Worm (Caenorhabditis elegans) whole organism, L3 larva: ENCODE measurements around the gene C34B4.3.

Experiments
- R02D3.7 ChIP-seq: fragments of 150-350 bp; optimal IDR thresholded peaks from 2 replicates; lab custom pipeline; 2014; ENCODE audit warnings: missing biosample characterization, missing genetic modification characterization
- ama-1 ChIP-seq: fragments of 150-350 bp; optimal IDR thresholded peaks from 2 replicates; lab custom pipeline; 2018
- ceh-16 ChIP-seq: sonication (generic microtip); optimal IDR thresholded peaks from 2 replicates; lab custom pipeline; 2017; ENCODE audit warnings: missing biosample characterization, missing genetic modification characterization
- ceh-28 ChIP-seq: fragments of 150-350 bp; optimal IDR thresholded peaks from 2 replicates; lab custom pipeline; 2014; ENCODE audit warnings: missing biosample characterization, missing genetic modification reagents, missing genetic modification characterization
- ceh-82 ChIP-seq: fragments of 150-350 bp; optimal IDR thresholded peaks from 2 replicates; lab custom pipeline; 2014; ENCODE audit warnings: missing biosample characterization, missing genetic modification characterization
- ceh-9 ChIP-seq: sonication (generic microtip); optimal IDR thresholded peaks from 2 replicates; lab custom pipeline; 2018; ENCODE audit warnings: missing biosample characterization, missing genetic modification characterization
- egl-27 ChIP-seq: sonication (generic microtip); optimal IDR thresholded peaks from 4 replicates; lab custom pipeline; 2017; ENCODE audit warnings: missing biosample characterization, missing genetic modification reagents, missing genetic modification characterization
- egl-5 ChIP-seq: fragments of 150-350 bp; optimal IDR thresholded peaks from 2 replicates; lab custom pipeline; 2017; ENCODE audit warnings: missing biosample characterization, missing genetic modification reagents, missing genetic modification characterization, inconsistent platforms
- elt-1 ChIP-seq: fragments of 150-350 bp; optimal IDR thresholded peaks from 2 replicates; lab custom pipeline; 2014; ENCODE audit warnings: missing biosample characterization, missing genetic modification characterization
- elt-2 ChIP-seq: sonication (generic microtip); optimal IDR thresholded peaks from 2 replicates; lab custom pipeline; 2016; ENCODE audit warnings: missing genetic modification reagents, mild to moderate bottlenecking, missing genetic modification characterization, missing compliant biosample characterization
- elt-3 ChIP-seq, 3 experiments: fragments of 150-350 bp in 1 of 3; sonication (generic microtip) in 2 of 3; optimal IDR thresholded peaks; 2 replicates in 2 of 3; 4 replicates in 1 of 3; lab custom pipeline; 2014 to 2017; ENCODE audit warnings: missing biosample characterization in 3 of 3, missing genetic modification characterization in 3 of 3
- fkh-2 ChIP-seq: fragments of 150-350 bp; optimal IDR thresholded peaks from 2 replicates; lab custom pipeline; 2014; ENCODE audit warnings: missing biosample characterization, missing genetic modification reagents, missing genetic modification characterization
- fos-1 ChIP-seq: fragments of 150-350 bp; optimal IDR thresholded peaks from 2 replicates; lab custom pipeline; 2014; ENCODE audit warnings: missing biosample characterization, missing genetic modification characterization
- hmg-11 ChIP-seq: sonication (generic microtip); optimal IDR thresholded peaks from 2 replicates; lab custom pipeline; 2016; ENCODE audit warnings: missing genetic modification characterization, missing compliant biosample characterization
- jun-1 ChIP-seq: fragments of 150-350 bp; optimal IDR thresholded peaks from 2 replicates; lab custom pipeline; 2014; ENCODE audit warnings: missing biosample characterization, missing genetic modification reagents, missing genetic modification characterization
- lin-39 ChIP-seq: fragments of 150-350 bp; optimal IDR thresholded peaks from 2 replicates; lab custom pipeline; 2018; ENCODE audit warnings: missing biosample characterization, missing genetic modification reagents, missing genetic modification characterization
- mml-1 ChIP-seq: fragments of 150-350 bp; sonication (generic microtip); optimal IDR thresholded peaks from 3 replicates; lab custom pipeline; 2014; ENCODE audit warnings: missing biosample characterization, missing genetic modification characterization
- nfya-1 ChIP-seq: sonication (generic microtip); optimal IDR thresholded peaks from 2 replicates; lab custom pipeline; 2017; ENCODE audit warnings: missing genetic modification characterization, mild to moderate bottlenecking, missing compliant biosample characterization, antibody characterized with exemption, moderate library complexity; ENCODE audit not compliant: insufficient read depth
- nhr-11 ChIP-seq: fragments of 150-350 bp; optimal IDR thresholded peaks from 2 replicates; lab custom pipeline; 2014; ENCODE audit warnings: missing biosample characterization, missing genetic modification characterization
- nhr-12 ChIP-seq: fragments of 150-350 bp; optimal IDR thresholded peaks from 2 replicates; lab custom pipeline; 2014; ENCODE audit warnings: missing biosample characterization, missing genetic modification characterization
- nhr-23 ChIP-seq: fragments of 150-350 bp; optimal IDR thresholded peaks from 2 replicates; lab custom pipeline; 2014; ENCODE audit warnings: missing biosample characterization, missing genetic modification reagents, missing genetic modification characterization
- nhr-237 ChIP-seq: fragments of 150-350 bp; optimal IDR thresholded peaks from 2 replicates; lab custom pipeline; 2014; ENCODE audit warnings: missing biosample characterization, missing genetic modification characterization
- nhr-77 ChIP-seq: fragments of 150-350 bp; optimal IDR thresholded peaks from 2 replicates; lab custom pipeline; 2014; ENCODE audit warnings: missing biosample characterization, missing genetic modification characterization
- pha-4 ChIP-seq: fragments of 150-350 bp; optimal IDR thresholded peaks from 2 replicates; lab custom pipeline; 2014; ENCODE audit warnings: missing biosample characterization, missing genetic modification reagents, missing genetic modification characterization
- pqm-1 ChIP-seq: fragments of 150-350 bp; optimal IDR thresholded peaks from 2 replicates; lab custom pipeline; 2017; ENCODE audit warnings: missing biosample characterization, missing genetic modification characterization, inconsistent platforms
- sea-2 ChIP-seq: fragments of 150-350 bp; sonication (generic microtip); optimal IDR thresholded peaks from 4 replicates; lab custom pipeline; 2014; ENCODE audit warnings: missing biosample characterization, missing genetic modification reagents, missing genetic modification characterization
- skn-1 ChIP-seq: fragments of 150-350 bp; optimal IDR thresholded peaks from 2 replicates; lab custom pipeline; 2014; ENCODE audit warnings: missing biosample characterization, missing genetic modification characterization
- tbx-2 ChIP-seq: sonication (generic microtip); optimal IDR thresholded peaks from 2 replicates; lab custom pipeline; 2016; ENCODE audit warnings: mild to moderate bottlenecking, missing genetic modification characterization, missing compliant biosample characterization
- unc-39 ChIP-seq: sonication (generic microtip); optimal IDR thresholded peaks from 4 replicates; lab custom pipeline; 2017; ENCODE audit warnings: missing biosample characterization, missing genetic modification characterization
- unc-62 ChIP-seq: fragments of 150-350 bp; sonication (generic microtip); optimal IDR thresholded peaks from 4 replicates; lab custom pipeline; 2014; ENCODE audit warnings: missing biosample characterization, missing genetic modification reagents, missing genetic modification characterization
- zag-1 ChIP-seq: fragments of 150-350 bp; optimal IDR thresholded peaks from 2 replicates; lab custom pipeline; 2014; ENCODE audit warnings: missing biosample characterization, missing genetic modification characterization
- ztf-11 ChIP-seq: fragments of 150-350 bp; optimal IDR thresholded peaks from 2 replicates; lab custom pipeline; 2014; ENCODE audit warnings: missing biosample characterization, missing genetic modification characterization

C34B4.3 gene

ce11 chrV:13073145-13073544, 2.2 kb upstream of the C34B4.3 start:
- TF ChIP-seq ceh-82 (no peak), ztf-11 (tag; lab: Kevin White, UChicago) (no peak), nhr-12 (no peak), tbx-2 (tag; lab: Kevin White, UChicago) (no peak)

- no peak for TF ChIP-seq egl-5
- TF ChIP-seq, all 47 proteins: peak for 0
Observed at ce11 chrV:13070278-13070677, 674 bp downstream of the C34B4.3 start.

DNA sequence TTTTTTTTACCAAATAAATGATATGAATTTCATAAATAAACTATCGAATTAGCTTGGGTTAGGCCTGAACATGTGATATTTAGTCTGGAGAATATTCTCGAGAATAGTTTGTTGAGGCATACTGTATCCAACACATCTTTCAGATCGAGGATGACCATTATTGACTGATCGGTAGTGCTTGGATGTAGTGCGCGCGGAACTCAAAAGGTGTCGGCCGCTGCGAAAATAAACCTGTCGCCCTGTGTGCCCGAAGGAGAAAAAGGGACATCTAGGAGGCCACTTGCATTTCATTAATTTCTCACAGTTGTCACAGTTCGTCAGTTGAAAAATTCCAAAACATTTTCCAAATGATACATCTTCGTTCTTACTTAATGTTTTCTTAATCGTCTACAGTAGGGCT, 6.8 kb downstream of the C34B4.3 start:
- TF ChIP-seq elt-1 (tag; lab: Kevin White, UChicago) (no peak), ceh-28 (no peak), nhr-11 (tag; lab: Kevin White, UChicago) (no peak), fkh-2 (tag; lab: Kevin White, UChicago) (no peak), elt-3 (tag; optimal IDR thresholded peaks at IDR 0.05; lab: Kevin White, UChicago) (no peak), hmg-11 (tag; lab: Kevin White, UChicago) (no peak), ceh-9 (tag; lab: Kevin White, UChicago) (no peak), skn-1 (tag; lab: Kevin White, UChicago) (no peak), sea-2 (GFP tag; lab: Kevin White, UChicago) (no peak), zag-1 (no peak)

ce11 chrV:13063402-13063801, 7.5 kb downstream of the C34B4.3 start:
- TF ChIP-seq egl-5 (no peak), unc-39 (tag; lab: Kevin White, UChicago) (no peak), R02D3.7 (tag; lab: Kevin White, UChicago) (no peak), hmg-11 (tag; lab: Kevin White, UChicago) (no peak), tbx-2 (tag; lab: Kevin White, UChicago) (no peak), jun-1 (tag; lab: Kevin White, UChicago) (no peak), egl-27 (no peak), ztf-11 (tag; lab: Kevin White, UChicago) (no peak), nfya-1 (tag; lab: Kevin White, UChicago) (no peak), fos-1 (tag; lab: Kevin White, UChicago) (no peak)

DNA sequence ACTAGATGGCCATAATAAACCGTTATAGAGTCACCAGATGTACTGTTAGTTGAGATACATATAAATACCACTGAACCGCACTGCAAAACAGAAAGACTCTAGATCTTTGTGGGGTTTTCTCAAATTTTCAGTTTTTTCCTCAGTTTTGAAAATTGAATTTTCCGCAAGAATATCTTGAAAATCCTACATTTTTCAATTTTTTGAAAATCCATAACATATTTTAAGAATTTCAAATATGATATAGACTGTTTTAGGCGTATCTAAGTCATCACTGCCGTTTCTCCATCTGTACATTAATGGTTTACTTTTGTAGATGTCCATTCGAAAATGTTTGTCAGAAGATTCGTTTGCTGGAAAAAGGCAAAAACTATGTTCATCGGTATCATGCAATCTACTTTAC, 9.1 kb downstream of the C34B4.3 start, which contains the start of gene F42E8.1:
Gene F42E8.1 (plus strand): TSS at position 301 of the 400 bp plus-strand sequence.
- TF ChIP-seq lin-39 (tag; lab: Kevin White, UChicago), result no peak
- no peak for TF ChIP-seq nhr-77 (tag; lab: Kevin White, UChicago)
- no peak for TF ChIP-seq nhr-11 (tag; lab: Kevin White, UChicago)
- TF ChIP-seq elt-2, result no peak
- no peak for TF ChIP-seq zag-1
- no peak for TF ChIP-seq nhr-237 (tag; lab: Kevin White, UChicago)

DNA sequence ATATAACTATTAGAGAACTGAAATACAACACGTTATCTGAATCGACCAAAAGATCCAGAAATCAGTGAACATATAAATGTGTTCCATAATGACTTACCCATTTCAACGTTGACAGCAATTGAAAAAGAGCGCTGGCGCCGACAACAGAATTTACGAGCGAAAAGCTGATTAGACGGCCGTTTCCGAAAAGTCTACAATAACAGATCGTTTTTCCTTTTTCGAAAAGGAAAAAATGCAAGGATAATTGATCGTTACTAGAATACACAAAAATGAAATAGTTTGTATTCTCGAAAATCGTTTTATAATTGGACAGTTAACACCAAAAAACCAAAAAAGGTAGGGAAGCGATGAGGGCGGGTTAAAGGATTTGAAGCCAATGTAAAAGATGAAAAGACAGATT, 17.3 kb downstream of the C34B4.3 start, which contains the start of gene srr-1:
Gene srr-1 (minus strand): TSS at position 101 of the 400 bp plus-strand sequence.
- TF ChIP-seq mml-1 (tag; lab: Kevin White, UChicago) (no peak), nfya-1 (tag; lab: Kevin White, UChicago) (no peak), ceh-16 (tag; lab: Kevin White, UChicago) (no peak), ama-1 (lab: Kevin White, UChicago) (no peak)

ce11 chrV:13049149-13049610, 21.8 kb downstream of the C34B4.3 start, which contains the start of gene W07G4.8:
Gene W07G4.8, minus strand, starts transcription at chrV:13049560.
- TF ChIP-seq unc-62 (GFP tag; lab: Kevin White, UChicago), result no peak
- peak; percentile 78 for TF ChIP-seq pqm-1 (tag; lab: Kevin White, UChicago)
- no peak for TF ChIP-seq fkh-2 (tag; lab: Kevin White, UChicago)
- no peak for TF ChIP-seq lin-39 (tag; lab: Kevin White, UChicago)
- TF ChIP-seq nhr-23 (tag; lab: Kevin White, UChicago), result no peak
- peak; percentile 80 for TF ChIP-seq elt-2
- peak; percentile 41 for TF ChIP-seq pha-4
- no peak for TF ChIP-seq ceh-82
